Worm (Caenorhabditis elegans) whole organism, late embryonic: ENCODE data around the gene K06H6.1.

Source experiments
- K09A11.1 ChIP-seq: sonication (generic microtip); optimal IDR thresholded peaks from 2 replicates; lab custom pipeline; 2017; ENCODE audit warnings: antibody characterized with exemption, mild to moderate bottlenecking, missing genetic modification characterization, missing compliant biosample characterization; ENCODE audit not compliant: insufficient read depth
- T23F11.4 ChIP-seq: fragments of 200-800 bp; sonication (Bioruptor generic); optimal IDR thresholded peaks from 2 replicates; lab custom pipeline; 2018; ENCODE audit warnings: mild to moderate bottlenecking, missing genetic modification characterization, missing compliant biosample characterization
- ama-1 ChIP-seq: fragments of 150-350 bp; optimal IDR thresholded peaks from 2 replicates; lab custom pipeline; 2014
- ceh-14 ChIP-seq: sonication (generic microtip); optimal IDR thresholded peaks from 2 replicates; lab custom pipeline; 2016; ENCODE audit warnings: missing genotype, missing genetic modification characterization, missing compliant biosample characterization
- ceh-19 ChIP-seq: fragments of 200-800 bp; sonication (Bioruptor generic); optimal IDR thresholded peaks from 2 replicates; lab custom pipeline; 2018; ENCODE audit warnings: mild to moderate bottlenecking, missing genetic modification characterization, missing compliant biosample characterization
- ceh-2 ChIP-seq: sonication (generic microtip); optimal IDR thresholded peaks from 2 replicates; lab custom pipeline; 2016; ENCODE audit warnings: missing genotype, missing genetic modification characterization, missing compliant biosample characterization
- ceh-24 ChIP-seq: sonication (generic microtip); optimal IDR thresholded peaks from 2 replicates; lab custom pipeline; 2016; ENCODE audit warnings: mild to moderate bottlenecking, missing genetic modification characterization, missing compliant biosample characterization
- ceh-31 ChIP-seq: sonication (generic microtip); optimal IDR thresholded peaks from 2 replicates; lab custom pipeline; 2016; ENCODE audit warnings: missing genetic modification characterization, missing compliant biosample characterization
- ceh-34 ChIP-seq: sonication (generic microtip); optimal IDR thresholded peaks from 2 replicates; lab custom pipeline; 2016; ENCODE audit warnings: mild to moderate bottlenecking, missing genetic modification characterization, missing compliant biosample characterization
- ceh-6 ChIP-seq: fragments of 200-800 bp; sonication (Bioruptor generic); optimal IDR thresholded peaks from 2 replicates; lab custom pipeline; 2018; ENCODE audit warnings: mild to moderate bottlenecking, missing genetic modification characterization, missing compliant biosample characterization
- ceh-9 ChIP-seq: sonication (generic microtip); optimal IDR thresholded peaks from 2 replicates; lab custom pipeline; 2016; ENCODE audit warnings: mild to moderate bottlenecking, missing genetic modification characterization, inconsistent platforms, missing compliant biosample characterization
- che-1 ChIP-seq: sonication (generic microtip); optimal IDR thresholded peaks from 2 replicates; lab custom pipeline; 2016; ENCODE audit warnings: mild to moderate bottlenecking, missing genetic modification characterization, missing compliant biosample characterization
- dmd-4 ChIP-seq: sonication (generic microtip); optimal IDR thresholded peaks from 2 replicates; lab custom pipeline; 2016; ENCODE audit warnings: borderline replicate concordance, missing genetic modification characterization, missing compliant biosample characterization
- dve-1 ChIP-seq: sonication (generic microtip); optimal IDR thresholded peaks from 2 replicates; lab custom pipeline; 2017; ENCODE audit warnings: antibody characterized with exemption, mild to moderate bottlenecking, missing genetic modification characterization, missing compliant biosample characterization
- elt-2 ChIP-seq: sonication (generic microtip); optimal IDR thresholded peaks from 2 replicates; lab custom pipeline; 2016; ENCODE audit warnings: missing genetic modification reagents, missing genetic modification characterization, missing compliant biosample characterization
- ets-4 ChIP-seq: sonication (generic microtip); optimal IDR thresholded peaks from 2 replicates; lab custom pipeline; 2016; ENCODE audit warnings: missing genetic modification characterization, missing compliant biosample characterization
- fax-1 ChIP-seq: sonication (generic microtip); optimal IDR thresholded peaks from 2 replicates; lab custom pipeline; 2016; ENCODE audit warnings: missing genotype, missing genetic modification characterization, missing compliant biosample characterization
- fkh-10 ChIP-seq: fragments of 150-350 bp; optimal IDR thresholded peaks from 2 replicates; lab custom pipeline; 2014; ENCODE audit warnings: missing biosample characterization, missing genetic modification reagents, missing genetic modification characterization
- fkh-6 ChIP-seq: sonication (generic microtip); optimal IDR thresholded peaks from 2 replicates; lab custom pipeline; 2016; ENCODE audit warnings: missing genetic modification characterization, missing compliant biosample characterization
- hlh-6 ChIP-seq: sonication (generic microtip); optimal IDR thresholded peaks from 2 replicates; lab custom pipeline; 2016; ENCODE audit warnings: missing genotype, missing genetic modification characterization, missing compliant biosample characterization
- lim-6 ChIP-seq: sonication (generic microtip); optimal IDR thresholded peaks from 2 replicates; lab custom pipeline; 2016; ENCODE audit warnings: missing genetic modification characterization, missing compliant biosample characterization
- odd-2 ChIP-seq: sonication (generic microtip); optimal IDR thresholded peaks from 2 replicates; lab custom pipeline; 2017; ENCODE audit warnings: antibody characterized with exemption, mild to moderate bottlenecking, missing genetic modification characterization, missing compliant biosample characterization
- pag-3 ChIP-seq: sonication (generic microtip); optimal IDR thresholded peaks from 2 replicates; lab custom pipeline; 2016; ENCODE audit warnings: missing compliant biosample characterization, missing genetic modification characterization, borderline replicate concordance
- pat-9 ChIP-seq: fragments of 200-800 bp; sonication (Bioruptor generic); optimal IDR thresholded peaks from 2 replicates; lab custom pipeline; 2018; ENCODE audit warnings: mild to moderate bottlenecking, missing genetic modification characterization, moderate library complexity, missing compliant biosample characterization
- pax-1 ChIP-seq: fragments of 150-350 bp; optimal IDR thresholded peaks from 2 replicates; lab custom pipeline; 2014; ENCODE audit warnings: missing biosample characterization, missing genetic modification characterization
- pha-2 ChIP-seq: sonication (generic microtip); optimal IDR thresholded peaks from 2 replicates; lab custom pipeline; 2017; ENCODE audit warnings: mild to moderate bottlenecking, missing genetic modification characterization, missing compliant biosample characterization
- pros-1 ChIP-seq: fragments of 150-350 bp; optimal IDR thresholded peaks from 2 replicates; lab custom pipeline; 2014; ENCODE audit warnings: missing biosample characterization, missing genetic modification reagents, missing genetic modification characterization
- ref-2 ChIP-seq: sonication (generic microtip); optimal IDR thresholded peaks from 2 replicates; lab custom pipeline; 2016; ENCODE audit warnings: missing genetic modification characterization, missing compliant biosample characterization
- rnt-1 ChIP-seq: sonication (generic microtip); optimal IDR thresholded peaks from 2 replicates; lab custom pipeline; 2016; ENCODE audit warnings: missing genetic modification characterization, missing compliant biosample characterization
- sox-4 ChIP-seq: sonication (generic microtip); optimal IDR thresholded peaks from 2 replicates; lab custom pipeline; 2017; ENCODE audit warnings: mild to moderate bottlenecking, missing genetic modification characterization, inconsistent platforms, missing compliant biosample characterization
- unc-55 ChIP-seq: sonication (generic microtip); optimal IDR thresholded peaks from 2 replicates; lab custom pipeline; 2017; ENCODE audit warnings: missing biosample characterization, missing genetic modification reagents, missing genetic modification characterization
- unc-86 ChIP-seq: sonication (generic microtip); optimal IDR thresholded peaks from 2 replicates; lab custom pipeline; 2016; ENCODE audit warnings: missing genetic modification characterization, missing compliant biosample characterization
- ztf-16 ChIP-seq: sonication (generic microtip); optimal IDR thresholded peaks from 2 replicates; lab custom pipeline; 2017; ENCODE audit warnings: missing genetic modification characterization, missing compliant biosample characterization

The K06H6.1 gene

ce11 chrV:624922-625321 lies 37.0 kb downstream of the K06H6.1 start, which contains the start of gene srt-17:
Gene srt-17, minus strand, starts transcription at chrV:625022.
- TF ChIP-seq K09A11.1 (no peak), ceh-14 (no peak), rnt-1 (tag; lab: Kevin White, UChicago) (no peak), ref-2 (tag; lab: Kevin White, UChicago) (no peak), ama-1 (no peak), lim-6 (tag; lab: Kevin White, UChicago) (no peak), unc-86 (no peak), ets-4 (no peak), che-1 (tag; lab: Kevin White, UChicago) (no peak), ceh-6 (GFP tag; lab: Kevin White, UChicago) (no peak)

- TF ChIP-seq fkh-10, result no peak
- TF ChIP-seq pag-3 (tag; lab: Kevin White, UChicago), result no peak
- TF ChIP-seq sox-4 (tag; lab: Kevin White, UChicago), result no peak
- TF ChIP-seq pax-1 (tag; lab: Kevin White, UChicago), result no peak
- TF ChIP-seq pros-1 (tag; lab: Kevin White, UChicago), result no peak
- TF ChIP-seq, all 69 proteins: peak for 0
Measured at ce11 chrV:626321-626720, 38.4 kb downstream of the K06H6.1 start, which contains the start of gene F48G7.7. Gene F48G7.7, minus strand, starts transcription at chrV:626421.

- TF ChIP-seq elt-2 (tag; lab: Kevin White, UChicago), result no peak
- no peak for TF ChIP-seq odd-2 (tag; lab: Kevin White, UChicago)
- TF ChIP-seq ceh-6 (GFP tag; lab: Kevin White, UChicago), result no peak
- no peak for TF ChIP-seq ztf-16 (tag; lab: Kevin White, UChicago)
- TF ChIP-seq pha-2 (tag; lab: Kevin White, UChicago), result no peak
- no peak for TF ChIP-seq ceh-24
- no peak for TF ChIP-seq rnt-1 (tag; lab: Kevin White, UChicago)
- TF ChIP-seq hlh-6, result no peak
Measured at ce11 chrV:627585-627984, 39.7 kb downstream of the K06H6.1 start, which contains the start of gene F48G7.8. Gene F48G7.8, minus strand, starts transcription at chrV:627685.

- TF ChIP-seq ceh-34 (tag; lab: Kevin White, UChicago) (no peak), fax-1 (tag; lab: Kevin White, UChicago) (no peak), ceh-9 (tag; lab: Kevin White, UChicago) (no peak), ceh-2 (tag; lab: Kevin White, UChicago) (no peak), che-1 (tag; lab: Kevin White, UChicago) (no peak), T23F11.4 (GFP tag; lab: Kevin White, UChicago) (no peak), dmd-4 (tag; lab: Kevin White, UChicago) (no peak), odd-2 (tag; lab: Kevin White, UChicago) (no peak), pat-9 (tag; lab: Kevin White, UChicago) (no peak), ceh-31 (tag; lab: Kevin White, UChicago) (no peak)
Measured at ce11 chrV:628527-628926, 40.6 kb downstream of the K06H6.1 start, which contains the start of gene F48G7.9. Gene F48G7.9, minus strand, starts transcription at chrV:628627.

- no peak for TF ChIP-seq ceh-19 (GFP tag; lab: Kevin White, UChicago)
- TF ChIP-seq unc-55 (GFP tag; lab: Kevin White, UChicago), result no peak
- no peak for TF ChIP-seq sox-4 (tag; lab: Kevin White, UChicago)
- no peak for TF ChIP-seq ceh-31 (tag; lab: Kevin White, UChicago)
- no peak for TF ChIP-seq ceh-2 (tag; lab: Kevin White, UChicago)
- no peak for TF ChIP-seq dve-1 (tag; lab: Kevin White, UChicago)
- TF ChIP-seq fkh-6, result no peak
- TF ChIP-seq ceh-24, result no peak
- TF ChIP-seq pax-1 (tag; lab: Kevin White, UChicago), result no peak
- TF ChIP-seq, all 69 proteins: peak for 0
Measured at ce11 chrV:631832-632231, 43.9 kb downstream of the K06H6.1 start.
